Worm (Caenorhabditis elegans): ENCODE results near the gene F56D5.3.

- TF ChIP-seq hmg-20 (GFP tag; IDR thresholded peaks at IDR 0.05): no peak
- no peak for TF ChIP-seq tbp1 (GFP tag; optimal IDR thresholded peaks at IDR 0.05)
- no peak for TF ChIP-seq madf-6 (GFP tag; IDR thresholded peaks at IDR 0.05)
- TF ChIP-seq efl-1 (GFP tag; optimal IDR thresholded peaks at IDR 0.05): peak; percentile 60
- TF ChIP-seq mel-28 (tag; optimal IDR thresholded peaks at IDR 0.05; ENCODE audit: borderline replicate concordance): no peak
- TF ChIP-seq die-1 (tag; optimal IDR thresholded peaks at IDR 0.05): no peak
- TF ChIP-seq snpc-4 (GFP tag; optimal IDR thresholded peaks at IDR 0.05): no peak
- no peak for TF ChIP-seq snpc-4 (tag; optimal IDR thresholded peaks at IDR 0.05)
- no peak for TF ChIP-seq ztf-22 (GFP tag; optimal IDR thresholded peaks at IDR 0.05)
- no peak for TF ChIP-seq unc-62 (GFP tag; optimal IDR thresholded peaks at IDR 0.05)
- no peak for TF ChIP-seq F37B4.10 (GFP tag; IDR thresholded peaks at IDR 0.05)
- peak; percentile 58; the same call in 1 of the 2 replicates for TF ChIP-seq zfh-2 (GFP tag; conservative IDR thresholded peaks at IDR 0.05)
- no peak for TF ChIP-seq ZK185.1 (tag; optimal IDR thresholded peaks at IDR 0.05; ENCODE audit: poor library complexity, severe bottlenecking)
- no peak for TF ChIP-seq fkh-3 (tag; optimal IDR thresholded peaks at IDR 0.05)
- no peak for TF ChIP-seq nfyb-1 (GFP tag; IDR thresholded peaks at IDR 0.05)
These were observed 6.5 kb downstream of the F56D5.3 start for ce11 chrIV:9403761-9404420.

All from whole organism, young adult.